Worm (Caenorhabditis elegans) whole organism, young adult: Measurements from ENCODE around the gene wht-5.

Source experiments
- B0019.2 ChIP-seq: fragments of 200-800 bp; sonication (Bioruptor generic); conservative IDR thresholded peaks from 2 replicates; pipeline ENCODE4 v1.3.6; 2022; ENCODE audit warnings: missing genetic modification reagents, missing genetic modification characterization, missing compliant biosample characterization
- B0035.1 ChIP-seq: sonication (generic microtip); optimal IDR thresholded peaks from 2 replicates; lab custom pipeline; 2016; ENCODE audit warnings: missing genetic modification characterization, mild to moderate bottlenecking, missing compliant biosample characterization, missing genotype, missing genetic modification reagents
- B0336.3 ChIP-seq: fragments of 200-800 bp; sonication (Bioruptor generic); IDR thresholded peaks from 2 replicates; pipeline ENCODE4 v1.3.6; 2022; ENCODE audit warnings: missing genetic modification characterization, missing compliant biosample characterization
- F33H1.4 ChIP-seq: fragments of 200-800 bp; sonication (Bioruptor generic); IDR thresholded peaks from 2 replicates; pipeline ENCODE4 v1.3.6; 2022; ENCODE audit warnings: missing genetic modification reagents, missing genetic modification characterization, missing compliant biosample characterization
- F39B2.1 ChIP-seq: fragments of 200-800 bp; sonication (Bioruptor generic); IDR thresholded peaks from 2 replicates; pipeline ENCODE4 v1.3.6; 2022; ENCODE audit warnings: missing genetic modification reagents, missing genetic modification characterization, missing compliant biosample characterization
- F57A8.1 ChIP-seq: fragments of 200-800 bp; sonication (Bioruptor generic); optimal IDR thresholded peaks from 2 replicates; lab custom pipeline; 2018; ENCODE audit warnings: mild to moderate bottlenecking, missing genetic modification characterization, moderate library complexity, missing compliant biosample characterization
- F57C9.4 ChIP-seq: sonication (generic microtip); optimal IDR thresholded peaks from 2 replicates; lab custom pipeline; 2017; ENCODE audit warnings: mild to moderate bottlenecking, missing genetic modification characterization, missing compliant biosample characterization
- T07F8.4 ChIP-seq: sonication (generic microtip); optimal IDR thresholded peaks from 2 replicates; lab custom pipeline; 2016; ENCODE audit warnings: mild to moderate bottlenecking, missing genetic modification characterization, moderate library complexity, missing compliant biosample characterization
- T26A5.8 ChIP-seq: sonication (generic microtip); optimal IDR thresholded peaks from 2 replicates; lab custom pipeline; 2016; ENCODE audit warnings: missing genetic modification characterization, missing compliant biosample characterization
- Y67H2A.10 ChIP-seq: fragments of 200-800 bp; sonication (Bioruptor generic); conservative IDR thresholded peaks from 2 replicates; pipeline ENCODE4 v1.3.6; 2022; ENCODE audit warnings: missing genetic modification reagents, missing genetic modification characterization, missing compliant biosample characterization
- ZK185.1 ChIP-seq: sonication (generic microtip); optimal IDR thresholded peaks from 2 replicates; lab custom pipeline; 2016; ENCODE audit warnings: mild to moderate bottlenecking, missing genetic modification characterization, missing compliant biosample characterization; ENCODE audit not compliant: poor library complexity, severe bottlenecking
- atf-7 ChIP-seq: sonication (generic microtip); optimal IDR thresholded peaks from 2 replicates; lab custom pipeline; 2017; ENCODE audit warnings: mild to moderate bottlenecking, missing genetic modification characterization, missing compliant biosample characterization
- athp-1 ChIP-seq: sonication (generic microtip); optimal IDR thresholded peaks from 2 replicates; lab custom pipeline; 2017; ENCODE audit warnings: mild to moderate bottlenecking, missing genetic modification characterization, missing compliant biosample characterization
- attf-6 ChIP-seq: fragments of 200-800 bp; sonication (Bioruptor generic); IDR thresholded peaks from 2 replicates; pipeline ENCODE4 v1.3.6; 2022; ENCODE audit warnings: missing genetic modification reagents, missing genetic modification characterization, missing compliant biosample characterization
- ccch-3 ChIP-seq: fragments of 200-800 bp; sonication (Bioruptor generic); optimal IDR thresholded peaks from 2 replicates; lab custom pipeline; 2018; ENCODE audit warnings: mild to moderate bottlenecking, missing genetic modification characterization, missing compliant biosample characterization
- cebp-2 ChIP-seq: fragments of 200-800 bp; sonication (Bioruptor generic); IDR thresholded peaks from 2 replicates; pipeline ENCODE4 v1.3.6; 2022; ENCODE audit warnings: missing genetic modification characterization, missing compliant biosample characterization
- ceh-91 ChIP-seq: fragments of 200-800 bp; sonication (Bioruptor generic); IDR thresholded peaks from 2 replicates; pipeline ENCODE4 v1.3.6; 2022; ENCODE audit warnings: missing genetic modification reagents, missing genetic modification characterization, missing compliant biosample characterization
- chd-7 ChIP-seq: sonication (generic microtip); optimal IDR thresholded peaks from 2 replicates; lab custom pipeline; 2016; ENCODE audit warnings: mild to moderate bottlenecking, missing genetic modification characterization, moderate library complexity, missing compliant biosample characterization
- dpl-1 ChIP-seq: fragments of 150-350 bp; optimal IDR thresholded peaks from 2 replicates; lab custom pipeline; 2014; ENCODE audit warnings: missing biosample characterization, missing genetic modification reagents, missing genetic modification characterization
- egrh-3 ChIP-seq: fragments of 200-800 bp; sonication (Bioruptor generic); IDR thresholded peaks from 2 replicates; pipeline ENCODE4 v1.3.6; 2022; ENCODE audit warnings: missing genetic modification reagents, missing genetic modification characterization, missing compliant biosample characterization
- ekl-4 ChIP-seq: fragments of 200-800 bp; sonication (Bioruptor generic); IDR thresholded peaks from 2 replicates; pipeline ENCODE4 v1.3.6; 2022; ENCODE audit warnings: missing genetic modification reagents, missing genetic modification characterization, missing compliant biosample characterization
- hlh-12 ChIP-seq: sonication (generic microtip); optimal IDR thresholded peaks from 2 replicates; lab custom pipeline; 2016; ENCODE audit warnings: missing genetic modification characterization, missing compliant biosample characterization
- hlh-26 ChIP-seq: fragments of 200-800 bp; sonication (Bioruptor generic); conservative IDR thresholded peaks from 2 replicates; pipeline ENCODE4 v1.3.6; 2022; ENCODE audit warnings: missing genetic modification reagents, missing genetic modification characterization, missing compliant biosample characterization
- hmg-1.2 ChIP-seq: fragments of 200-800 bp; sonication (Bioruptor generic); IDR thresholded peaks from 2 replicates; pipeline ENCODE4 v1.3.6; 2022; ENCODE audit warnings: missing genetic modification reagents, missing genetic modification characterization, missing compliant biosample characterization
- hmg-20 ChIP-seq: fragments of 200-800 bp; sonication (Bioruptor generic); IDR thresholded peaks from 2 replicates; pipeline ENCODE4 v1.3.6; 2022; ENCODE audit warnings: missing genetic modification reagents, missing genetic modification characterization, missing compliant biosample characterization
- hsf-1 ChIP-seq: fragments of 200-800 bp; sonication (Bioruptor generic); IDR thresholded peaks from 2 replicates; pipeline ENCODE4 v1.3.6; 2022; ENCODE audit warnings: missing genetic modification reagents, missing genetic modification characterization, missing compliant biosample characterization
- let-607 ChIP-seq, 2 experiments: fragments of 200-800 bp in 1 of 2; sonication (Bioruptor generic) in 1 of 2; sonication (generic microtip) in 1 of 2; optimal IDR thresholded peaks; 2 replicates each; lab custom pipeline; 2016 to 2018; ENCODE audit warnings: mild to moderate bottlenecking in 2 of 2, missing compliant biosample characterization in 2 of 2, missing genetic modification characterization in 2 of 2, moderate library complexity in 2 of 2, missing genotype in 1 of 2
- lin-35 ChIP-seq, 3 experiments: fragments of 150-350 bp in 2 of 3; sonication (generic microtip) in 1 of 3; optimal IDR thresholded peaks; 2 replicates each; lab custom pipeline; 2014 to 2018; ENCODE audit warnings: missing biosample characterization in 3 of 3, missing genetic modification characterization in 3 of 3, missing genetic modification reagents in 3 of 3
- madf-3 ChIP-seq: fragments of 200-800 bp; sonication (Bioruptor generic); IDR thresholded peaks from 2 replicates; pipeline ENCODE4 v1.3.6; 2022; ENCODE audit warnings: missing genetic modification reagents, missing genetic modification characterization, missing compliant biosample characterization
- mcd-1 ChIP-seq: fragments of 200-800 bp; sonication (Bioruptor generic); IDR thresholded peaks from 2 replicates; pipeline ENCODE4 v1.3.6; 2022; ENCODE audit warnings: missing genetic modification reagents, missing genetic modification characterization, missing compliant biosample characterization
- mel-28 ChIP-seq: sonication (generic microtip); optimal IDR thresholded peaks from 2 replicates; lab custom pipeline; 2016; ENCODE audit warnings: borderline replicate concordance, mild to moderate bottlenecking, missing genetic modification characterization, missing compliant biosample characterization
- mes-4 ChIP-seq: sonication (generic microtip); optimal IDR thresholded peaks from 2 replicates; lab custom pipeline; 2016; ENCODE audit warnings: missing genotype, missing genetic modification characterization, missing compliant biosample characterization
- mxl-1 ChIP-seq: sonication (generic microtip); optimal IDR thresholded peaks from 2 replicates; lab custom pipeline; 2016; ENCODE audit warnings: missing genetic modification characterization, missing compliant biosample characterization
- nhr-179 ChIP-seq: sonication (generic microtip); optimal IDR thresholded peaks from 2 replicates; lab custom pipeline; 2016; ENCODE audit warnings: mild to moderate bottlenecking, missing genetic modification characterization, missing compliant biosample characterization
- nhr-27 ChIP-seq: fragments of 200-800 bp; sonication (Bioruptor generic); optimal IDR thresholded peaks from 2 replicates; lab custom pipeline; 2018; ENCODE audit warnings: mild to moderate bottlenecking, missing genetic modification characterization, moderate library complexity, missing compliant biosample characterization
- nhr-80 ChIP-seq: sonication (generic microtip); optimal IDR thresholded peaks from 2 replicates; lab custom pipeline; 2016; ENCODE audit warnings: missing genetic modification characterization, missing compliant biosample characterization
- rcor-1 ChIP-seq: fragments of 200-800 bp; sonication (Bioruptor generic); IDR thresholded peaks from 2 replicates; pipeline ENCODE4 v1.3.6; 2022; ENCODE audit warnings: missing genetic modification reagents, missing genetic modification characterization, missing compliant biosample characterization
- sdz-38 ChIP-seq: sonication (generic microtip); optimal IDR thresholded peaks from 2 replicates; lab custom pipeline; 2016; ENCODE audit warnings: missing genotype, missing genetic modification characterization, missing compliant biosample characterization
- sea-2 ChIP-seq: fragments of 200-800 bp; sonication (Bioruptor generic); IDR thresholded peaks from 2 replicates; pipeline ENCODE4 v1.3.6; 2022; ENCODE audit warnings: missing genetic modification characterization, missing compliant biosample characterization
- snpc-1.3 ChIP-seq: sonication (generic microtip); optimal IDR thresholded peaks from 2 replicates; lab custom pipeline; 2017; ENCODE audit warnings: missing genetic modification characterization, mild to moderate bottlenecking, missing compliant biosample characterization, antibody characterized with exemption, moderate library complexity, missing genotype, missing genetic modification reagents; ENCODE audit not compliant: insufficient read depth
- snpc-3.4 ChIP-seq: sonication (generic microtip); optimal IDR thresholded peaks from 2 replicates; lab custom pipeline; 2017; ENCODE audit warnings: missing genetic modification characterization, mild to moderate bottlenecking, missing compliant biosample characterization, antibody characterized with exemption, moderate library complexity, missing genotype, missing genetic modification reagents
- snpc-4 ChIP-seq, 5 experiments: fragments of 150-350 bp in 1 of 5; sonication (generic microtip) in 4 of 5; optimal IDR thresholded peaks; 2 replicates each; lab custom pipeline; 2014 to 2018; ENCODE audit warnings: missing genetic modification characterization in 5 of 5, missing biosample characterization in 3 of 5, antibody characterized with exemption in 2 of 5, mild to moderate bottlenecking in 2 of 5, missing compliant biosample characterization in 2 of 5, missing genotype in 2 of 5, moderate library complexity in 2 of 5, missing genetic modification reagents in 1 of 5
- tbp1 ChIP-seq: fragments of 200-800 bp; sonication (Bioruptor generic); optimal IDR thresholded peaks from 2 replicates; lab custom pipeline; 2018; ENCODE audit warnings: mild to moderate bottlenecking, missing genetic modification characterization, missing compliant biosample characterization
- tbx-9 ChIP-seq: sonication (generic microtip); optimal IDR thresholded peaks from 2 replicates; lab custom pipeline; 2016; ENCODE audit warnings: borderline replicate concordance, missing genetic modification characterization, inconsistent platforms, missing compliant biosample characterization
- unc-62 ChIP-seq: fragments of 150-350 bp; optimal IDR thresholded peaks from 2 replicates; lab custom pipeline; 2014; ENCODE audit warnings: missing biosample characterization, missing genetic modification reagents, missing genetic modification characterization
- ztf-18 ChIP-seq: sonication (generic microtip); optimal IDR thresholded peaks from 2 replicates; lab custom pipeline; 2016; ENCODE audit warnings: missing genotype, mild to moderate bottlenecking, missing genetic modification characterization, missing compliant biosample characterization
- ztf-25 ChIP-seq: fragments of 200-800 bp; sonication (Bioruptor generic); IDR thresholded peaks from 2 replicates; pipeline ENCODE4 v1.3.6; 2022; ENCODE audit warnings: missing genetic modification reagents, missing genetic modification characterization, missing compliant biosample characterization
- ztf-26 ChIP-seq: sonication (generic microtip); optimal IDR thresholded peaks from 2 replicates; lab custom pipeline; 2017; ENCODE audit warnings: missing genetic modification characterization, missing compliant biosample characterization
- ztf-28 ChIP-seq: fragments of 200-800 bp; sonication (Bioruptor generic); IDR thresholded peaks from 2 replicates; pipeline ENCODE4 v1.3.6; 2022; ENCODE audit warnings: missing genetic modification reagents, missing genetic modification characterization, missing compliant biosample characterization

Gene wht-5

DNA sequence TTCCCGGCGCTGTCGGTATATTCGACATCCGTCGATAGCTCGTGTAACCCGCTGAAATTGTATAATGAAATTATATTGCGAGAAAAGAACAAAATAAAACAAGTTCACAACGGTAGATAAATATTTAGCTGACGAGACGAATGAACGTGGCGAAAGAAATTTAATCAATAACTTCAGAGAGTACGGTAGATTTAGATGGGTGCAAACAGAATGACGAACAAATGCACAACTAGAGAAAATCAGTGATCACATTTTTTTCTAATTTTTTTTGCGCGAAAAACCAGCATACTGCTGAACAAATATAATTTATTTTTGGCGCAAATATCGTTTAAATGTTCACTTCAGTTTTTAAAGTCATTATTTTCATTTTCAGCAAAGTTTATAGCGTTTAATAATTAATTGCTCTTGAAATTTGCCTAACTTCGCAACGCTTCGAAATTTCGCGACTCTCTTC, 23.4 kb downstream of the wht-5 start, which contains the start of gene sec-24.2 (continued):
- TF ChIP-seq mel-28: no peak
- TF ChIP-seq ceh-91: peak; percentile 58
- TF ChIP-seq mes-4 (tag; lab: Kevin White, UChicago): no peak
- TF ChIP-seq lin-35 (GFP tag; optimal IDR thresholded peaks at IDR 0.05; lab: Kevin White, UChicago): no peak
- TF ChIP-seq snpc-1.3 (tag; lab: Kevin White, UChicago): no peak
- TF ChIP-seq athp-1: no peak
- TF ChIP-seq ztf-26 (tag; lab: Kevin White, UChicago): no peak
- TF ChIP-seq sdz-38 (tag; lab: Kevin White, UChicago): no peak
- TF ChIP-seq Y67H2A.10 (GFP tag; lab: Robert Waterston, UW): no peak
- TF ChIP-seq attf-6: 0 out of 2 replicates have a peak, but pooled peaks have one; percentile 25
- TF ChIP-seq nhr-27: no peak
- TF ChIP-seq F57A8.1: no peak
- TF ChIP-seq dpl-1 (GFP tag; lab: Kevin White, UChicago): peak; percentile 30
- TF ChIP-seq F57C9.4 (tag; lab: Kevin White, UChicago): no peak
- TF ChIP-seq unc-62: no peak
- TF ChIP-seq snpc-3.4 (tag; lab: Kevin White, UChicago): no peak
- no peak for TF ChIP-seq hsf-1
- TF ChIP-seq hlh-26: no peak
- no peak for TF ChIP-seq nhr-179 (tag; lab: Kevin White, UChicago)
- no peak for TF ChIP-seq ccch-3
- TF ChIP-seq madf-3: no peak
- TF ChIP-seq T26A5.8 (tag; lab: Kevin White, UChicago): no peak
- TF ChIP-seq B0019.2: no peak
- no peak for TF ChIP-seq snpc-4 (GFP tag; optimal IDR thresholded peaks at IDR 0.05; lab: Kevin White, UChicago)
- TF ChIP-seq snpc-4 (tag; optimal IDR thresholded peaks at IDR 0.05; lab: Kevin White, UChicago): no peak
- no peak for TF ChIP-seq F39B2.1 (GFP tag; lab: Robert Waterston, UW)
- no peak for TF ChIP-seq atf-7 (tag; lab: Kevin White, UChicago)
- no peak for TF ChIP-seq T07F8.4
- no peak for TF ChIP-seq mxl-1 (tag; lab: Kevin White, UChicago)
- no peak for TF ChIP-seq egrh-3 (GFP tag; lab: Robert Waterston, UW)
- no peak for TF ChIP-seq chd-7
- no peak for TF ChIP-seq B0336.3 (GFP tag; lab: Robert Waterston, UW)
- peak; percentile 49 for TF ChIP-seq F33H1.4 (GFP tag; lab: Robert Waterston, UW)
- TF ChIP-seq tbp1 (GFP tag; lab: Kevin White, UChicago): no peak
- no peak for TF ChIP-seq rcor-1
- TF ChIP-seq nhr-80 (tag; lab: Kevin White, UChicago): no peak
- TF ChIP-seq tbx-9 (tag; lab: Kevin White, UChicago): no peak
- no peak for TF ChIP-seq hmg-20
- no peak for TF ChIP-seq ztf-18 (tag; lab: Kevin White, UChicago)
- no peak for TF ChIP-seq hlh-12 (tag; lab: Kevin White, UChicago)
- TF ChIP-seq ztf-28 (GFP tag; lab: Robert Waterston, UW): no peak
- no peak for TF ChIP-seq cebp-2
- no peak for TF ChIP-seq ZK185.1
- TF ChIP-seq mcd-1 (GFP tag; lab: Robert Waterston, UW): no peak
- no peak for TF ChIP-seq B0035.1 (tag; lab: Kevin White, UChicago)
- TF ChIP-seq ekl-4: no peak
- TF ChIP-seq ztf-25 (GFP tag; lab: Robert Waterston, UW): no peak
- TF ChIP-seq hmg-1.2 (GFP tag; lab: Robert Waterston, UW): no peak
- TF ChIP-seq sea-2 (GFP tag; lab: Robert Waterston, UW): no peak
- no peak for TF ChIP-seq let-607 (tag; optimal IDR thresholded peaks at IDR 0.05; lab: Kevin White, UChicago)
